Fruit fly (Drosophila melanogaster) whole organism, wandering third instar larva: Measurements from ENCODE around the gene fru.

Experiments
- CrebA ChIP-seq: fragments of 200-800 bp; sonication (Bioruptor generic); optimal IDR thresholded peaks from 2 replicates; lab custom pipeline; 2016; ENCODE audit warnings: missing biosample characterization, mild to moderate bottlenecking, missing genetic modification characterization, borderline replicate concordance
- Dfd ChIP-seq: fragments of >200 bp; optimal IDR thresholded peaks from 2 replicates; lab custom pipeline; 2017; ENCODE audit warnings: missing biosample characterization, missing genetic modification characterization
- Dif ChIP-seq: fragments of 200-275, 200-300 bp; sonication (Bioruptor generic); optimal IDR thresholded peaks from 2 replicates; lab custom pipeline; 2018; ENCODE audit warnings: missing biosample characterization, missing genetic modification characterization; ENCODE audit not compliant: partially characterized antibody
- Myc ChIP-seq: fragments of >200 bp; optimal IDR thresholded peaks from 2 replicates; lab custom pipeline; 2017
- jim ChIP-seq: fragments of 175-275, 200-325 bp; sonication (Bioruptor generic); optimal IDR thresholded peaks from 2 replicates; lab custom pipeline; 2016; ENCODE audit warnings: missing biosample characterization, mild to moderate bottlenecking, missing genetic modification characterization

DNA sequence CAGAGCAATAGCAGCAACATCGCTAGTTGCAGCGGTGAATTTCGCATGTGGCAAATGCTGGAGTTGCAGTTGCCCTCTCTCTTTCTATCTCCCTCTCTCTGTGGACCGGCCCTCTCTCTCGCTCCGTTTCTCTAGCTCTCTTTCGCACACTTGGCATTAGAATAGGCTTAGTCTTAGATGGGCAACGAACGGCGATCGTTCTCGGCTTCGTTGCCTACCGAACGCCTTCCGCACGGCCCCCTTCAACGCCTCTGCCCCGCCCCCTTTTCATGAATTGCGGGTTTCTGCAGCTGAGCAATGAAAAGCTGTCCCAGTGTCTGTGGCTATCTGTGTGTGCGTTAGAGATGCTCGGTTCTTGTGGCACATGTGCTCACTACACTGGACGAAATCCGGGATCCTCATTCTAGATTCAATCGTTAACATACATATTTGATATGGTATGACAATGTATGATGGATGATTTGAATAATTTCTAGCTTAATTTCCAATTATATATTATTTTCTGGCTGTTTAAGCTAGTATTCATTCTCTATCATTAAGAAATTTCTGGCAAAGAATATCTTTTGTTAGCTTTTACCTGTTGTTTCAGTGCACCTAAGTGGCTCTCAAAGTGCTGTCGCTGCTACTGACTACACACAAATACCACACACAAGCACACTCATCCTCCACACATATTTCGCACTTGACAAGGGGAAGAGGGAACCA lies 64.5 kb downstream of the fru start:
- TF ChIP-seq Myc (lab: Kevin White, UChicago) (no peak), jim (GFP tag; lab: Kevin White, UChicago) (no peak), CrebA (GFP tag; lab: Kevin White, UChicago) (no peak), Dfd (GFP tag; lab: Kevin White, UChicago) (no peak), Dif (GFP tag; lab: Kevin White, UChicago) (no peak)
